Fruit fly (Drosophila melanogaster) whole organism, adult: ENCODE measurements around the gene CG17271.

ENCODE experiments used
- CG11617 ChIP-seq: fragments of 200-800 bp; sonication (Bioruptor generic); optimal IDR thresholded peaks from 2 replicates; lab custom pipeline; 2017; ENCODE audit warnings: mild to moderate bottlenecking, missing biosample characterization, missing genetic modification reagents, missing genetic modification characterization
- CG33017 ChIP-seq: fragments of 200-800 bp; sonication (Bioruptor generic); optimal IDR thresholded peaks from 2 replicates; lab custom pipeline; 2018; ENCODE audit warnings: missing biosample characterization, mild to moderate bottlenecking, missing genetic modification characterization, moderate library complexity
- CG5204 ChIP-seq: fragments of 200-800 bp; sonication (Bioruptor generic); optimal IDR thresholded peaks from 2 replicates; lab custom pipeline; 2016; ENCODE audit warnings: missing biosample characterization, missing genetic modification characterization
- Clk ChIP-seq: fragments of 200-800 bp; sonication (Bioruptor generic); optimal IDR thresholded peaks from 2 replicates; lab custom pipeline; 2017; ENCODE audit warnings: missing biosample characterization, missing genetic modification characterization
- bab1 ChIP-seq: fragments of 200-800 bp; sonication (Bioruptor generic); optimal IDR thresholded peaks from 3 replicates; lab custom pipeline; 2019; ENCODE audit warnings: missing biosample characterization, mild to moderate bottlenecking, missing genetic modification characterization, moderate library complexity
- cnc ChIP-seq, 2 experiments: fragments of >200 bp; optimal IDR thresholded peaks; 2 replicates each; lab custom pipeline; 2017
- ovo ChIP-seq: fragments of 200-800 bp; sonication (Bioruptor generic); optimal IDR thresholded peaks from 2 replicates; lab custom pipeline; 2016; ENCODE audit warnings: missing biosample characterization, missing genetic modification characterization
- tj ChIP-seq: fragments of 200-800 bp; sonication (Bioruptor generic); optimal IDR thresholded peaks from 3 replicates; lab custom pipeline; 2017; ENCODE audit warnings: missing biosample characterization, mild to moderate bottlenecking, missing genetic modification characterization, moderate library complexity

DNA sequence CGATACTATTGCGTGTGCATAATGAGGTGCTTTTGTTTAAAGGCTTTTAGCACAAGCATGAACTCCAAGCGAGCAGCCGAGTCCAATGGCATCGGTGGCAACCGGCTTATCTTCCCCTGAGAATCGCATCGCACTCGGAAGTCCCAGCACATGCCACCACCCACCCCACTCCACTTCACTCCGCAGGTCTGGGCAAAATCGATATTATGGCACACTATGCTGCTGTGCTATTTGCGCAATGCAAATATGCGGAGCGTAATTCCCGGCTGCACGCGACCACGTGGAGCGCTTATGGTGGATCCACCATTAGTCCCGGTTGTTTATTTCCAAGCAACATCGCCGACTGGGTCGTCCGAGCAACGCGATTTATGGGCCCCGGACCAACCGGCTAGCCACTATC, 3.4 kb downstream of the CG17271 start:
- TF ChIP-seq ovo (no peak), bab1 (GFP tag; lab: Kevin White, UChicago) (no peak), Clk (GFP tag; lab: Kevin White, UChicago) (no peak), cnc (optimal IDR thresholded peaks at IDR 0.05; lab: Kevin White, UChicago) (no peak), tj (GFP tag; lab: Kevin White, UChicago) (no peak), CG11617 (GFP tag; lab: Kevin White, UChicago) (no peak), CG5204 (no peak), CG33017 (no peak)
